Fruit fly (Drosophila melanogaster): ENCODE results near the gene mRpS10.

DNA sequence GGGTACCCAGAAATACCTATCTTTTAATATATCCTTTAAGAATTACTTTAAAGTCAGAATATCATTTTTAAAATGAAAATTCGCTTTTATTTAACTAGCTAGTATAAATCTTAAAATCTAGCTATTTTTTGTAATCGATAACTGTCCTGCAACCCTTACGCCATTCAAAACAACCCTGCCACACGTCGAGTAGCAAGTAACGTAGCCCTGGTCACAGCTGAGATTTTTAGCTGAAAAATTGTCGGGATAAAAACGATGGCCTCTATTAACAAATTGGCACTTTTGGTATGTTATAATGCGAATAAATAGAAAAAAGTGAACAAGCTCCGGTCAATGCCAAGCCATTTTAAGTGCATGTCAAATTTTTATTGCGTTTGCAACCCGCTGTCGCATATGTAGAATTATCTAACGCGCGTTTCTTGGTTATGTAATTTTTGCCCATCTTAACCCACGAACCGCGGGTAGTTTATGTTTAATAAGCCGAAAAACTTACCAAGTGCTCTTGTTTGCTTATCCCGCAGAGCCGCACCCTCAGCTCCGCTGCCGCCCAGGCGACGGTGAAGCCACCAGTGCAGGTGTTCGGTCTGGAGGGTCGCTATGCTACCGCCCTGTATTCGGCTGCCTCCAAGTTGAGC is 36.1 kb downstream of the mRpS10 start, which contains the start of gene ATPsynO:
- TF ChIP-seq CG8478 (optimal IDR thresholded peaks at IDR 0.05): no peak
- TF ChIP-seq CTCF (optimal IDR thresholded peaks at IDR 0.05): peak in 1 of 2 experiments; percentile 45
